Worm (Caenorhabditis elegans): Measurements from ENCODE around the gene sgt-1.

Gene sgt-1

DNA sequence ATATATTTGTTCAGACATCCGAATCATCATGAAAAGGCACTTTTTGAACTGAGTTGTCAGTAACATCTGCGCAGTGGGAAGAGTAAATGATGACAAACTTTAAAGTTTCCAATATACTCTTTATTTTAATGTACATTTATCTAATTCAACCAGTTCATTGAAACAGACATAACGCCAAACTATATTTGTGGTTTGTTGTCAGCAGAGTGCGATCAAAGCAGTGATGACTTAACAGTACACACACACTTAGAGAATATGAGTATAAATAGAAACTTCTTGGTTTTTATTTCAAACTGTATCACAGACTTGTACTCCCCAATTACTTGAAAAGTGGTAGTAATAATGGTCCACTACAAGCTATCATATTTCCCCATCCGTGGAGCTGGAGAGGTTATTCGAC lies 20.2 kb downstream of the sgt-1 start, which contains the start of gene gst-8:
Gene gst-8, plus strand, starts transcription at position 301 of the 400 bp plus-strand sequence.
- TF ChIP-seq pes-1 (GFP tag; IDR thresholded peaks at IDR 0.05) (no peak), tbx-11 (GFP tag; IDR thresholded peaks at IDR 0.05) (no peak)

DNA sequence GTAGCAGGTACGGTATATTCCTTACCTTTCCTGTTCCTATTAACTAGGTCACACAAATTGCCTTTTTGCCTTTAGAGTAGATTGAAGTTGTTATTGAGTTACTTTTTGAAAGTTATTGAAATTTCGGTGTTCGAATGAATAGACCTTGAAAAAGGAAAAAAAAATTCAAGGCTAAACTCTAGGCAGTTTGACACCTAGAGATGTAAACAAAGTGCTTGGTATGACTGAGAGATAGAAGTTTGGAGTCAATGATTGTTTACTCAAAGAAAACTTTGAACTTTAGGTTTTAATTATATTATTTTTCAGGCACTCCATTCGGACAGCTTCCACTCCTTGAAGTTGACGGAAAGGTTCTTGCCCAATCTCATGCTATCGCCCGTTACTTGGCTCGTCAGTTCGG lies 21.1 kb downstream of the sgt-1 start:
- TF ChIP-seq B0310.2 (tag; optimal IDR thresholded peaks at IDR 0.05) (no peak), scrt-1 (GFP tag; IDR thresholded peaks at IDR 0.05) (no peak)

DNA sequence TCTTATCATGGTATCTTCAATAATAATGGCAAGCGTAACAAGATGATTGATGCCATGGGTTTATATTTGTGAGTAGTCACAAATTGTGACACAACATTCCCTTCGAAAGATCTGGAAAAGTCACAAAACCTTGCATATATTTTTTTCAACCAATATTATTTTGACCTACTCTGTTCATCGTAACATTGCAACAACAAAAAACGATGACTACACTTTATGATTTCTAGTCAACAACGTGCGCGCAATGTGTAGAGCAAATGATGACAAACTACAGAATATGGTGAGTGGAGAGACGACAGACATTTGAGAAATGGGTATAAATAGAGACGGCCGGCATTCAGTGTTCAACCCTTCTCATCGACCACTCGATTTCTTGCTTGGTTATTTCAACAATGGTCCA lies 21.9 kb downstream of the sgt-1 start, which contains the start of gene gst-7:
Gene gst-7, plus strand, starts transcription at position 336 of the 400 bp plus-strand sequence.
- TF ChIP-seq B0310.2 (tag; optimal IDR thresholded peaks at IDR 0.05) (no peak), tra-4 (tag; optimal IDR thresholded peaks at IDR 0.05) (no peak)

DNA sequence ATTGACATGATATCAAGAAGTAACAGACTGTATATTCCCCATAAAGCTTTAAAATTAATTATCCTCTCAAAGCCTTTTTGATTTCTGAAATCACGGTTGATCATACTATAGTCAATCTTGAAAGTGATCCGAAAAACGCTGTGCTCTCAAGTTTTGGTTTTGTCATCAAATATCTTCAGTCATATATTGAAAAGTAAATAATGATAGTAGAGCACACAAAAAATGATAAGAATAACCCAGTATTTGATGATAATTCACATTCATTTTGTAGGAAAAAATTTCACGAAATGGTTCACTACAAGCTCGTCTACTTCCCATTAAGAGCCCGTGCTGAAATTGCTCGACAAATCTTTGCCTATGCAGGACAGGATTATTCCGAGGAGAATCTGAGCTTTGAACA lies 24.0 kb downstream of the sgt-1 start, which contains the start of gene gst-6:
Gene gst-6, plus strand, starts transcription at position 263 of the 400 bp plus-strand sequence.
- no peak for TF ChIP-seq ceh-36 (tag; optimal IDR thresholded peaks at IDR 0.05)
- no peak for TF ChIP-seq pes-1 (GFP tag; IDR thresholded peaks at IDR 0.05)
- TF ChIP-seq B0310.2 (tag; optimal IDR thresholded peaks at IDR 0.05) = no peak
- TF ChIP-seq F13C5.2 (tag; optimal IDR thresholded peaks at IDR 0.05) = no peak
- no peak for TF ChIP-seq aly-1 (tag; optimal IDR thresholded peaks at IDR 0.05)
- no peak for TF ChIP-seq hmbx-1 (tag; optimal IDR thresholded peaks at IDR 0.05)
- no peak for TF ChIP-seq hnd-1 (tag; optimal IDR thresholded peaks at IDR 0.05)
- TF ChIP-seq sea-1 (GFP tag; conservative IDR thresholded peaks at IDR 0.05) = no peak
- no peak for TF ChIP-seq hmg-4 (GFP tag; optimal IDR thresholded peaks at IDR 0.05)
- no peak for TF ChIP-seq ama-1 (optimal IDR thresholded peaks at IDR 0.05)
- TF ChIP-seq flt-1 (GFP tag; IDR thresholded peaks at IDR 0.05) = no peak
- no peak for TF ChIP-seq scrt-1 (GFP tag; IDR thresholded peaks at IDR 0.05)
- no peak for TF ChIP-seq tbx-11 (GFP tag; IDR thresholded peaks at IDR 0.05)
- no peak for TF ChIP-seq ets-7 (tag; optimal IDR thresholded peaks at IDR 0.05)
- TF ChIP-seq tbx-37 (GFP tag; conservative IDR thresholded peaks at IDR 0.05) = no peak
- TF ChIP-seq tra-4 (tag; optimal IDR thresholded peaks at IDR 0.05) = no peak
- TF ChIP-seq ceh-13 (GFP tag; optimal IDR thresholded peaks at IDR 0.05) = no peak

DNA sequence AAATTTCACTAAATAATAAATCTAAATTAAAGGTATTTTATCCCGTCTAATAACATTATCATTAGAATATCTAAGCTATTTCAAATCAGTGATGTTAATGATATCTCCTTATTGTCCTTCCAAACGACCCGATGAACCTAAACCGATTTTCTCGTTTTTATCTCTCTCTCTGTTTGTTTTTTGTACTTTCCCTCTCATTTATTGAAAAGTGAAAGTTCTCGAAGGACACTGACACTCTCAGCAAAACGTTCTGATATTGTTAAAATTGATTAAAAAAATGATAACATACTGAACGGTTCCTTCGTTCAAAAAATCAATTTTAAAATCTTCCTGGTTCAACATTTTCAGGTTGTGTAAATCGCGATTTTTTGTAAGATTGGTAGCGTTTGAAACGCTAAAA lies 27.5 kb downstream of the sgt-1 start, which contains the start of gene F11G11.13:
Gene F11G11.13, minus strand, starts transcription at position 89 of the 400 bp plus-strand sequence.
- TF ChIP-seq F13C5.2 (tag; optimal IDR thresholded peaks at IDR 0.05) (no peak), tbx-11 (GFP tag; IDR thresholded peaks at IDR 0.05) (no peak), ceh-13 (GFP tag; optimal IDR thresholded peaks at IDR 0.05) (no peak), scrt-1 (GFP tag; IDR thresholded peaks at IDR 0.05) (no peak), hmg-4 (GFP tag; optimal IDR thresholded peaks at IDR 0.05) (no peak), hnd-1 (tag; optimal IDR thresholded peaks at IDR 0.05) (no peak), pes-1 (GFP tag; IDR thresholded peaks at IDR 0.05) (no peak), flt-1 (GFP tag; IDR thresholded peaks at IDR 0.05) (no peak), sea-1 (GFP tag; conservative IDR thresholded peaks at IDR 0.05) (no peak), tra-4 (tag; optimal IDR thresholded peaks at IDR 0.05) (no peak), ets-7 (tag; optimal IDR thresholded peaks at IDR 0.05) (no peak), tbx-37 (GFP tag; conservative IDR thresholded peaks at IDR 0.05) (no peak)

DNA sequence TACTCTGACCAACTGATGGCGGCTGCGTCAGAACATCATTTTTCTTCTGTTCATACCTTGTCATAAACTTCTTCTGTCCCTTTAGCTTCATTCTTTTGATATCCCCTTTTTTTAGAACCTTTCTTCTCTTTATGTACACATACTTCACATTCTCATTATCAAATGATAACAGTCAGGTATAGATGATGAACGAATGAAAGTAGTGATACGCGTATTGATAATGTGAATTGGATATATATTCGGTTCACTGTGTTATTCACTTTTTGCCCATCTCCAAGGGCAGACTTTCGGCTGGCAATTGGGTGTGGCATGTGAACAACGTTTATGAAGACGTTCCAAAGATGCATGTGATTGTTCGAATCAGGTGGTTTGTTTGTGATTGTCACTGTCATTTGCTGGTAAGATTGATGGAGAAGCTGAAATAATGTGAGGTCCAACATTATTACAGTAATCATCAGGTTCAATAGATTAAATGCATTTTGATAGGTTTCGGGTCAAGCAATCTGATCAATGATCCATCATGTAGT lies 29.2 kb downstream of the sgt-1 start, which contains the start of gene F11G11.15:
Gene F11G11.15, plus strand, starts transcription at position 511 of the 527 bp plus-strand sequence.
- TF ChIP-seq pes-1 (GFP tag; IDR thresholded peaks at IDR 0.05) (no peak), tbx-11 (GFP tag; IDR thresholded peaks at IDR 0.05) (no peak), scrt-1 (GFP tag; IDR thresholded peaks at IDR 0.05) (no peak), hmbx-1 (tag; optimal IDR thresholded peaks at IDR 0.05) (no peak)

DNA sequence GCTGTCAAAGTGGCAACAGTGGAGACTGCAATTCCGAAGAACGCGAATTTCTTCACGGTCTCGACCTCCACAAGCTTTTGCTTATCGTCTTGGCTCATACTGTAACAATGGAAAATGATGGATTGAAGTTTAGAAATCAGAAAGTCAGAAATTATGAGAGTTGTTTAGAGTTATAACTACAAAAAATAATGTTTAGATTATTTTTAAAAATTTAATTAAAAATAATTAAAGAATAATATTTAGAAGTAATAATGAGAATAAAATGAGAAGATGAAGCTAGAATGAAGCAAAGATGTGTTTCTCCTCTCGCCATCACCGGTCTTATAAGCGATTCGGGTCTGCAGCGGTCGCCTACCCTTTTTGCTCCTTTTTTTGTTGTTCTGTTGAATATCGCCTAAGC lies 30.6 kb downstream of the sgt-1 start, which contains the start of gene col-73:
Gene col-73, minus strand, starts transcription at position 101 of the 400 bp plus-strand sequence.
- TF ChIP-seq pes-1 (GFP tag; IDR thresholded peaks at IDR 0.05) (no peak), scrt-1 (GFP tag; IDR thresholded peaks at IDR 0.05) (no peak), hmg-4 (GFP tag; optimal IDR thresholded peaks at IDR 0.05) (no peak), ets-7 (tag; optimal IDR thresholded peaks at IDR 0.05) (no peak), hnd-1 (tag; optimal IDR thresholded peaks at IDR 0.05) (no peak), F13C5.2 (tag; optimal IDR thresholded peaks at IDR 0.05) (no peak), B0310.2 (tag; optimal IDR thresholded peaks at IDR 0.05) (no peak), aly-1 (tag; optimal IDR thresholded peaks at IDR 0.05) (no peak), ama-1 (optimal IDR thresholded peaks at IDR 0.05) (no peak), hmbx-1 (tag; optimal IDR thresholded peaks at IDR 0.05) (no peak), sea-1 (GFP tag; conservative IDR thresholded peaks at IDR 0.05) (no peak), tbx-11 (GFP tag; IDR thresholded peaks at IDR 0.05) (no peak), flt-1 (GFP tag; IDR thresholded peaks at IDR 0.05) (no peak), ceh-36 (tag; optimal IDR thresholded peaks at IDR 0.05) (no peak)

DNA sequence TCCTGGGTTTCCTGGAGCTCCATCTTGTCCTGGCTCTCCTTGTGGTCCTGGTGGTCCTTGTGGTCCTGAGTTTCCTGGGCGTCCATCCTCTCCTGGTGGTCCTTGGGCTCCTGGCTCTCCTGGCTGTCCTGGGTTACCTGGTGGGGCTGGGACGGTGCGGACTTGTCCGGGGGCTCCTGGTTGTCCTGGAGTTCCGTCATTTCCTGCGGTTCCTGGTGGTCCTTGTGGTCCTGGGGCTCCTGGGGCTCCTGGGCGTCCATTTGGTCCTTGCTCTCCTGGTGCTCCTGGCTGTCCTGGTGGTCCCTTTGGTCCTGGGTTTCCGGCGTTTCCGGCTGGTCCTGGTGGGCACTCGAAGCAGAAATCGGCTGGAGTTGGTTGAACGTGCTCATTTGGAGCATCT lies 31.2 kb downstream of the sgt-1 start:
- TF ChIP-seq sea-1 (GFP tag; conservative IDR thresholded peaks at IDR 0.05) = 0 out of 2 replicates have a peak, but pooled peaks have one; percentile 24

DNA sequence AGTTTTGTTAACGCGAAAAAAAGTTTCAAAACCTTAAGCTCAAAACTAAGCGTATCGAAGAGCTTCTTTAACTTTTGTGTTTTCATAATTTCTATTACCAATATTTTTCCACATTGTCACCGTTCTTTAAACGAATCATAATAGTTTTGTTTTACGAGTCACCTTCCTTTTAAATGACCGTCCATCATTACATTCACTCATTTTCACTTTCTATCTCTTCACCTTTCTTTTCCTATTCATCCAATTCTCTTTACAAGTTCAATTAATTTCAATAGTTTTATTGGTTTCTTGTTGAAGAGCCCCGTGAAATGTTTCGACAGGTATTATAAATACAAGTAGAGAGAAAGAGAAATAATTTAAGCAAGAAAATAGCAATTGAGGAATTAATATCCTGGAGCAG lies 31.8 kb downstream of the sgt-1 start:
- no peak for TF ChIP-seq ceh-36 (tag; optimal IDR thresholded peaks at IDR 0.05)
- no peak for TF ChIP-seq tra-4 (tag; optimal IDR thresholded peaks at IDR 0.05)
- TF ChIP-seq tbx-37 (GFP tag; conservative IDR thresholded peaks at IDR 0.05) = no peak
- TF ChIP-seq hmg-4 (GFP tag; optimal IDR thresholded peaks at IDR 0.05) = no peak
- TF ChIP-seq B0310.2 (tag; optimal IDR thresholded peaks at IDR 0.05) = no peak
- no peak for TF ChIP-seq hnd-1 (tag; optimal IDR thresholded peaks at IDR 0.05)
- TF ChIP-seq F13C5.2 (tag; optimal IDR thresholded peaks at IDR 0.05) = no peak
- no peak for TF ChIP-seq sea-1 (GFP tag; conservative IDR thresholded peaks at IDR 0.05)
- no peak for TF ChIP-seq aly-1 (tag; optimal IDR thresholded peaks at IDR 0.05)
- TF ChIP-seq ceh-13 (GFP tag; optimal IDR thresholded peaks at IDR 0.05) = no peak
- TF ChIP-seq pes-1 (GFP tag; IDR thresholded peaks at IDR 0.05) = no peak
- no peak for TF ChIP-seq ama-1 (optimal IDR thresholded peaks at IDR 0.05)
- no peak for TF ChIP-seq flt-1 (GFP tag; IDR thresholded peaks at IDR 0.05)
